Fruit fly (Drosophila melanogaster) whole organism, embryonic: ENCODE measurements around the gene Vha16-3.

ENCODE experiments used
- ATbp ChIP-seq: fragments of 200-800 bp; sonication (Bioruptor generic); optimal IDR thresholded peaks from 2 replicates; lab custom pipeline; 2017; ENCODE audit warnings: missing biosample characterization, mild to moderate bottlenecking, missing genetic modification characterization, missing genetic modification reagents
- CG11247 ChIP-seq: fragments of 200-800 bp; sonication (Bioruptor generic); IDR thresholded peaks from 2 replicates; pipeline ENCODE4 v1.3.6; 2022; ENCODE audit warnings: missing biosample characterization, missing genetic modification characterization
- CG12219 ChIP-seq: fragments of 200-800 bp; sonication (Bioruptor generic); optimal IDR thresholded peaks from 3 replicates; lab custom pipeline; 2018; ENCODE audit warnings: missing biosample characterization, mild to moderate bottlenecking, missing genetic modification characterization
- CG1233 ChIP-seq: fragments of 200-800 bp; sonication (Bioruptor generic); optimal IDR thresholded peaks from 4 replicates; lab custom pipeline; 2018; ENCODE audit warnings: missing biosample characterization, mild to moderate bottlenecking, missing genetic modification characterization
- CG13775 ChIP-seq: fragments of 200-800 bp; sonication (Bioruptor generic); optimal IDR thresholded peaks from 3 replicates; lab custom pipeline; 2017; ENCODE audit warnings: missing biosample characterization, mild to moderate bottlenecking, missing genetic modification characterization
- CG32532 ChIP-seq: fragments of 200-800 bp; sonication (Bioruptor generic); IDR thresholded peaks from 2 replicates; pipeline ENCODE4 v1.3.6; 2022; ENCODE audit warnings: missing biosample characterization, missing genetic modification characterization
- CG32772 ChIP-seq: fragments of 200-800 bp; sonication (Bioruptor generic); IDR thresholded peaks from 2 replicates; pipeline ENCODE4 v1.3.6; 2022; ENCODE audit warnings: missing biosample characterization, missing genetic modification characterization
- CG33213 ChIP-seq: fragments of 200-800 bp; sonication (Bioruptor generic); optimal IDR thresholded peaks from 3 replicates; lab custom pipeline; 2016; ENCODE audit warnings: missing biosample characterization, missing genetic modification characterization
- CG34376 ChIP-seq: fragments of 200-800 bp; sonication (Bioruptor generic); optimal IDR thresholded peaks from 2 replicates; lab custom pipeline; 2018; ENCODE audit warnings: missing biosample characterization, mild to moderate bottlenecking, missing genetic modification characterization
- CG3726 ChIP-seq: fragments of 200-800 bp; sonication (Bioruptor generic); IDR thresholded peaks from 3 replicates; pipeline ENCODE4, ENCODE4 v1.3.6; 2022; ENCODE audit warnings: missing biosample characterization, missing genetic modification characterization
- CG3838 ChIP-seq: fragments of 200-800 bp; sonication (Bioruptor generic); optimal IDR thresholded peaks from 3 replicates; lab custom pipeline; 2016; ENCODE audit warnings: missing biosample characterization, missing genetic modification characterization
- CG3847 ChIP-seq: fragments of 200-800 bp; sonication (Bioruptor generic); IDR thresholded peaks from 2 replicates; pipeline ENCODE4 v1.3.6; 2022; ENCODE audit warnings: missing biosample characterization, missing genetic modification characterization
- CG5953 ChIP-seq: fragments of 200-800 bp; sonication (Bioruptor generic); IDR thresholded peaks from 2 replicates; pipeline ENCODE4 v1.3.6; 2022; ENCODE audit warnings: missing biosample characterization, missing genetic modification characterization
- CG6683 ChIP-seq: fragments of 200-800 bp; sonication (Bioruptor generic); optimal IDR thresholded peaks from 2 replicates; lab custom pipeline; 2017; ENCODE audit warnings: missing biosample characterization, mild to moderate bottlenecking, missing genetic modification characterization, missing genetic modification reagents
- CG7271 ChIP-seq: fragments of 200-800 bp; sonication (Bioruptor generic); optimal IDR thresholded peaks from 2 replicates; lab custom pipeline; 2018; ENCODE audit warnings: missing biosample characterization, mild to moderate bottlenecking, missing genetic modification characterization, moderate library complexity
- CG8290 ChIP-seq, 3 experiments: fragments of 200-800 bp; sonication (Bioruptor generic); optimal IDR thresholded peaks; 2 replicates each; lab custom pipeline; 2016 to 2019; ENCODE audit warnings: missing biosample characterization in 3 of 3, missing genetic modification characterization in 3 of 3, mild to moderate bottlenecking in 2 of 3, moderate library complexity in 1 of 3
- CG8765 ChIP-seq: fragments of 200-800 bp; sonication (Bioruptor generic); IDR thresholded peaks from 2 replicates; pipeline ENCODE4 v1.3.6; 2022; ENCODE audit warnings: missing biosample characterization, missing genetic modification characterization
- CHES-1-like ChIP-seq: fragments of 200-800 bp; sonication (Bioruptor generic); optimal IDR thresholded peaks from 2 replicates; lab custom pipeline; 2016; ENCODE audit warnings: missing biosample characterization, missing genetic modification characterization
- Dek ChIP-seq: fragments of 200-800 bp; sonication (Bioruptor generic); optimal IDR thresholded peaks from 3 replicates; lab custom pipeline; 2019; ENCODE audit warnings: missing biosample characterization, mild to moderate bottlenecking, missing genetic modification characterization, moderate library complexity
- Doc2 ChIP-seq: fragments of 200-800 bp; sonication (Bioruptor generic); IDR thresholded peaks from 2 replicates; pipeline ENCODE4 v1.3.6; 2022; ENCODE audit warnings: missing biosample characterization, missing genetic modification characterization
- Drgx ChIP-seq: fragments of 200-800 bp; sonication (Bioruptor generic); IDR thresholded peaks from 2 replicates; pipeline ENCODE4 v1.3.6; 2022; ENCODE audit warnings: missing biosample characterization, missing genetic modification characterization
- E2f2 ChIP-seq: fragments of 200-800 bp; sonication (Bioruptor generic); IDR thresholded peaks from 2 replicates; pipeline ENCODE4 v1.3.6; 2022; ENCODE audit warnings: missing biosample characterization, missing genetic modification characterization
- Ets97D ChIP-seq: fragments of 200-800 bp; sonication (Bioruptor generic); optimal IDR thresholded peaks from 3 replicates; lab custom pipeline; 2016; ENCODE audit warnings: missing biosample characterization, missing genetic modification characterization
- HLH3B ChIP-seq: fragments of 200-800 bp; sonication (Bioruptor generic); IDR thresholded peaks from 2 replicates; pipeline ENCODE4 v1.3.6; 2022; ENCODE audit warnings: missing biosample characterization, missing genetic modification characterization
- Hey ChIP-seq: fragments of 200-800 bp; sonication (Bioruptor generic); optimal IDR thresholded peaks from 3 replicates; lab custom pipeline; 2018; ENCODE audit warnings: missing biosample characterization, mild to moderate bottlenecking, missing genetic modification characterization
- Hr78 ChIP-seq, 2 experiments: fragments of 200-800 bp in 1 of 2; fragments of >200 bp in 1 of 2; sonication (Bioruptor generic) in 1 of 2; optimal IDR thresholded peaks; 2 replicates each; lab custom pipeline; 2017 to 2019; ENCODE audit warnings: missing biosample characterization in 2 of 2, missing genetic modification characterization in 2 of 2, mild to moderate bottlenecking in 1 of 2, moderate library complexity in 1 of 2
- MTF-1 ChIP-seq: fragments of 200-800 bp; sonication (Bioruptor generic); optimal IDR thresholded peaks from 2 replicates; lab custom pipeline; 2018; ENCODE audit warnings: missing biosample characterization, mild to moderate bottlenecking, missing genetic modification characterization, borderline replicate concordance
- Med ChIP-seq: fragments of 200-800 bp; sonication (Bioruptor generic); peaks from one replicate; lab custom pipeline; 2016; ENCODE audit warnings: missing biosample characterization, missing genetic modification characterization, mild to moderate bottlenecking, inconsistent platforms, moderate library complexity
- Mes4 ChIP-seq: fragments of 200-800 bp; sonication (Bioruptor generic); optimal IDR thresholded peaks from 2 replicates; lab custom pipeline; 2016; ENCODE audit warnings: missing biosample characterization, missing genetic modification characterization
- Rfx ChIP-seq: fragments of 200-800 bp; sonication (Bioruptor generic); IDR thresholded peaks from 2 replicates; pipeline ENCODE4 v1.3.6; 2022; ENCODE audit warnings: missing biosample characterization, missing genetic modification characterization
- Sox102F ChIP-seq: fragments of 200-800 bp; sonication (Bioruptor generic); optimal IDR thresholded peaks from 2 replicates; lab custom pipeline; 2018; ENCODE audit warnings: missing biosample characterization, mild to moderate bottlenecking, missing genetic modification characterization, moderate library complexity
- Xrp1 ChIP-seq: fragments of 200-800 bp; sonication (Bioruptor generic); IDR thresholded peaks from 2 replicates; pipeline ENCODE4 v1.3.6; 2022; ENCODE audit warnings: missing biosample characterization, missing genetic modification characterization
- btn ChIP-seq: fragments of 200-800 bp; sonication (Bioruptor generic); optimal IDR thresholded peaks from 2 replicates; lab custom pipeline; 2016; ENCODE audit warnings: missing biosample characterization, missing genetic modification characterization
- chm ChIP-seq: fragments of 200-800 bp; sonication (Bioruptor generic); IDR thresholded peaks from 2 replicates; pipeline ENCODE4 v1.3.6; 2022; ENCODE audit warnings: missing biosample characterization, missing genetic modification characterization
- dysf ChIP-seq: fragments of 200-800 bp; sonication (Bioruptor generic); IDR thresholded peaks from 3 replicates; pipeline ENCODE4 v1.3.6; 2022; ENCODE audit warnings: missing biosample characterization, missing genetic modification characterization
- fd96Cb ChIP-seq: fragments of 200-800 bp; sonication (Bioruptor generic); optimal IDR thresholded peaks from 2 replicates; lab custom pipeline; 2018; ENCODE audit warnings: missing biosample characterization, mild to moderate bottlenecking, missing genetic modification characterization, moderate library complexity
- gem ChIP-seq: fragments of 200-800 bp; sonication (Bioruptor generic); optimal IDR thresholded peaks from 2 replicates; lab custom pipeline; 2019; ENCODE audit warnings: missing biosample characterization, mild to moderate bottlenecking, missing genetic modification characterization, moderate library complexity
- grn ChIP-seq: fragments of 200-800 bp; sonication (Bioruptor generic); optimal IDR thresholded peaks from 3 replicates; lab custom pipeline; 2017; ENCODE audit warnings: missing biosample characterization, missing genetic modification characterization
- lov ChIP-seq, 2 experiments: fragments of 200-800 bp in 1 of 2; fragments of >200 bp in 1 of 2; sonication (Bioruptor generic) in 1 of 2; IDR thresholded peaks in 1 of 2; optimal IDR thresholded peaks in 1 of 2; 2 replicates in 1 of 2; 3 replicates in 1 of 2; pipeline versions ENCODE4 v1.3.6 to Lab custom; 2017 to 2022; ENCODE audit warnings: missing biosample characterization in 1 of 2, missing genetic modification characterization in 1 of 2
- maf-S ChIP-seq: fragments of 200-800 bp; sonication (Bioruptor generic); optimal IDR thresholded peaks from 2 replicates; lab custom pipeline; 2016; ENCODE audit warnings: missing biosample characterization, missing genetic modification characterization
- mld ChIP-seq: fragments of 200-800 bp; sonication (Bioruptor generic); IDR thresholded peaks from 3 replicates; pipeline ENCODE4 v1.3.6; 2022; ENCODE audit warnings: missing biosample characterization, missing genetic modification characterization; ENCODE audit not compliant: partially characterized antibody
- nom ChIP-seq: fragments of 200-800 bp; sonication (Bioruptor generic); optimal IDR thresholded peaks from 2 replicates; lab custom pipeline; 2017; ENCODE audit warnings: missing biosample characterization, missing genetic modification characterization, mild to moderate bottlenecking, moderate library complexity, missing genetic modification reagents
- pfk ChIP-seq: fragments of 200-800 bp; sonication (Bioruptor generic); optimal IDR thresholded peaks from 2 replicates; lab custom pipeline; 2018; ENCODE audit warnings: missing biosample characterization, mild to moderate bottlenecking, missing genetic modification characterization, moderate library complexity
- phol ChIP-seq: fragments of 200-800 bp; sonication (Bioruptor generic); optimal IDR thresholded peaks from 3 replicates; lab custom pipeline; 2018; ENCODE audit warnings: missing biosample characterization, mild to moderate bottlenecking, missing genetic modification characterization, moderate library complexity
- pnt ChIP-seq: fragments of 200-800 bp; sonication (Bioruptor generic); optimal IDR thresholded peaks from 3 replicates; lab custom pipeline; 2016; ENCODE audit warnings: missing biosample characterization, missing genetic modification characterization
- psq ChIP-seq: fragments of 200-800 bp; sonication (Bioruptor generic); optimal IDR thresholded peaks from 2 replicates; lab custom pipeline; 2017; ENCODE audit warnings: missing biosample characterization, missing genetic modification characterization
- unpg ChIP-seq: fragments of 200-800 bp; sonication (Bioruptor generic); optimal IDR thresholded peaks from 3 replicates; lab custom pipeline; 2018; ENCODE audit warnings: missing biosample characterization, mild to moderate bottlenecking, missing genetic modification characterization, moderate library complexity
- zen2 ChIP-seq: fragments of 200-800 bp; sonication (Bioruptor generic); IDR thresholded peaks from 3 replicates; pipeline ENCODE4 v1.3.6; 2022; ENCODE audit warnings: missing biosample characterization, missing genetic modification characterization; ENCODE audit not compliant: partially characterized antibody

The Vha16-3 gene

DNA sequence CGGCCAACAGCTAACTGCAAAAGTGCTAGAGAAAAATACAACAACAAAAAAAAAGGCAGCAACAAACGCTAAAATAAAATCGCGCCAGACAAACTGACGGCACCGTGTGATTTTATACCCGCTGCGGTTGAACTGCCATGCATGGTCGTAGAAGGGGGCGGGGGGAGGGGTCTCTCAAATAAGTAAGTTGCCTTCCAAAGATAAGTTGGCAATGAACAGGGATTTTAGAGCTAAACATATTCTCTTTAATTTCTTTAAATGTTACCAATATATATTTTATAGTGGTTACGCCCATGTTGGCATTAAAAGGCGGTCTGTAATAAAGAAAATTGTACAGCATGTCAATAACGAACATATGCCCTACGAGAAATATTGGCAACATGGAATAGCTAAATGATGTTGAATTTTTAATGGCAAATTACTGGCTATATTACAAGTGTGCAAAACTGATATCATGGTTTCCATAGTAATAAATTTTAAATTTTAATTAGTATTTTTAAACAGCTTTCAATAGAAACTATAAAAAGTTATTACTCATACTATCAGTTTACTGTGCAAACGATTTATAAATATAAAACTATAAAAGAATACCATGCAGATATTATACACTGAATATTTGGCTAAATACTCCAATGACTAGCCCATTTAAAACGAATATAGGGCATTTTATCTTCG, 41.7 kb upstream of the Vha16-3 start (continued):
- TF ChIP-seq phol (peak; percentile 59), Doc2 (peak; percentile 57; the same call in 1 of the 2 replicates), CG13775 (GFP tag; lab: Kevin White, UChicago) (peak; percentile 51), CG12219 (GFP tag; lab: Kevin White, UChicago) (peak; percentile 72), CG11247 (peak; percentile 84), CG3847 (GFP tag; lab: Robert Waterston, UW) (peak; percentile 75), MTF-1 (GFP tag; lab: Kevin White, UChicago) (peak; percentile 2), Hr78 (GFP tag; optimal IDR thresholded peaks at IDR 0.05; lab: Kevin White, UChicago) (no peak), zen2 (GFP tag; lab: Robert Waterston, UW) (no peak), dysf (GFP tag; lab: Robert Waterston, UW) (peak; percentile 83), CG3838 (GFP tag; lab: Kevin White, UChicago) (no peak), Dek (tag; lab: Kevin White, UChicago) (peak; percentile 69), pnt (GFP tag; lab: Kevin White, UChicago) (peak; percentile 61), Drgx (peak; percentile 95)

dm6 chr3L:11431926-11432323, 41.2 kb upstream of the Vha16-3 start:
- no peak for TF ChIP-seq unpg (GFP tag; lab: Kevin White, UChicago)
- TF ChIP-seq CG32532 (GFP tag; lab: Robert Waterston, UW): 0 out of 2 replicates have a peak, but pooled peaks have one; percentile 12
- no peak for TF ChIP-seq CHES-1-like (GFP tag; lab: Kevin White, UChicago)
- no peak for TF ChIP-seq CG8290 (GFP tag; optimal IDR thresholded peaks at IDR 0.05; lab: Kevin White, UChicago)
- TF ChIP-seq CG8290 (tag; optimal IDR thresholded peaks at IDR 0.05; lab: Kevin White, UChicago): peak in 1 of 2 experiments; percentile 26
- TF ChIP-seq Mes4 (GFP tag; lab: Kevin White, UChicago): no peak
- no peak for TF ChIP-seq lov (optimal IDR thresholded peaks at IDR 0.05; lab: Kevin White, UChicago)
- TF ChIP-seq lov (GFP tag; IDR thresholded peaks at IDR 0.05; lab: Robert Waterston, UW): 0 out of 3 replicates have a peak, but pooled peaks have one; percentile 52
- no peak for TF ChIP-seq HLH3B (GFP tag; lab: Robert Waterston, UW)
- TF ChIP-seq nom (GFP tag; lab: Kevin White, UChicago): peak; percentile 7
- no peak for TF ChIP-seq Rfx (GFP tag; lab: Robert Waterston, UW)
- peak; percentile 16 for TF ChIP-seq grn (GFP tag; lab: Kevin White, UChicago)
- TF ChIP-seq CG6683 (GFP tag; lab: Kevin White, UChicago): no peak
- TF ChIP-seq pfk: no peak
- TF ChIP-seq gem: no peak
- no peak for TF ChIP-seq CG32772 (GFP tag; lab: Robert Waterston, UW)
- TF ChIP-seq CG33213 (GFP tag; lab: Kevin White, UChicago): no peak
- 0 out of 2 replicates have a peak, but pooled peaks have one; percentile 14 for TF ChIP-seq CG5953
- no peak for TF ChIP-seq ATbp (GFP tag; lab: Kevin White, UChicago)
- no peak for TF ChIP-seq CG3726 (GFP tag; lab: Robert Waterston, UW)
- peak; percentile 51 for TF ChIP-seq Med (GFP tag; lab: Kevin White, UChicago)
- no peak for TF ChIP-seq CG1233
- 0 out of 2 replicates have a peak, but pooled peaks have one; percentile 20 for TF ChIP-seq chm
- TF ChIP-seq mld (GFP tag; lab: Robert Waterston, UW): no peak
- no peak for TF ChIP-seq psq
- TF ChIP-seq CG8765 (GFP tag; lab: Robert Waterston, UW): no peak
- no peak for TF ChIP-seq Xrp1 (GFP tag; lab: Robert Waterston, UW)
- no peak for TF ChIP-seq maf-S (GFP tag; lab: Kevin White, UChicago)
- TF ChIP-seq Sox102F (GFP tag; lab: Kevin White, UChicago): no peak
- TF ChIP-seq fd96Cb (tag; lab: Kevin White, UChicago): no peak
- no peak for TF ChIP-seq CG34376 (GFP tag; lab: Kevin White, UChicago)
- TF ChIP-seq btn (GFP tag; lab: Kevin White, UChicago): no peak
- TF ChIP-seq Hey (tag; lab: Kevin White, UChicago): no peak
- no peak for TF ChIP-seq Ets97D (GFP tag; lab: Kevin White, UChicago)
- no peak for TF ChIP-seq E2f2 (GFP tag; lab: Robert Waterston, UW)
- TF ChIP-seq CG7271 (tag; lab: Kevin White, UChicago): no peak
